Fruit fly (Drosophila melanogaster): ENCODE measurements around the gene CG5390.

dm6 chr2L:10327790-10328189 is 21.4 kb upstream of the CG5390 start, which contains the start of gene RnrL:
- TF ChIP-seq Pif1B (GFP tag; optimal IDR thresholded peaks at IDR 0.05) (no peak), gl (tag; optimal IDR thresholded peaks at IDR 0.05) (no peak)
